Worm (Caenorhabditis elegans): ENCODE results near the gene gldi-1.

Gene gldi-1

ce11 chrII:484328-484916, at the start of gene gldi-1, which contains the start of gene prp-21:
Gene gldi-1 (minus strand): TSS chrII:484378.
Gene prp-21 (plus strand): TSS chrII:484866.
- no peak for TF ChIP-seq mdl-1 (tag; optimal IDR thresholded peaks at IDR 0.05)
- peak in 1 of 2 experiments; percentile 71 for TF ChIP-seq hif-1 (tag; optimal IDR thresholded peaks at IDR 0.05)
- peak; percentile 9 for TF ChIP-seq unc-130 (GFP tag; optimal IDR thresholded peaks at IDR 0.05)
- no peak for TF ChIP-seq mxl-2 (GFP tag; conservative IDR thresholded peaks at IDR 0.05)
- no peak for TF ChIP-seq Y48G9A.11 (GFP tag; IDR thresholded peaks at IDR 0.05)
- TF ChIP-seq lin-38 (GFP tag; IDR thresholded peaks at IDR 0.05), result peak; percentile 60
- TF ChIP-seq ces-1 (GFP tag; optimal IDR thresholded peaks at IDR 0.05), result peak; percentile 22
- no peak for TF ChIP-seq tra-1 (GFP tag; IDR thresholded peaks at IDR 0.05)
- peak; percentile 21 for TF ChIP-seq mep-1 (tag; optimal IDR thresholded peaks at IDR 0.05)
- peak; percentile 46 for TF ChIP-seq dpl-1 (GFP tag; optimal IDR thresholded peaks at IDR 0.05)
- no peak for TF ChIP-seq nhr-28 (tag; optimal IDR thresholded peaks at IDR 0.05)
- peak in 1 of 2 experiments; percentile 44 for TF ChIP-seq lsy-2 (tag; optimal IDR thresholded peaks at IDR 0.05)

- TF ChIP-seq nhr-10 (tag; optimal IDR thresholded peaks at IDR 0.05) (no peak), aha-1 (tag) (peak; percentile 25)
Observed at ce11 chrII:526375-526774, 42.2 kb upstream of the gldi-1 start, which contains the start of gene lgc-34. Gene lgc-34 (plus strand): TSS chrII:526574.

- TF ChIP-seq ceh-44 (GFP tag; IDR thresholded peaks at IDR 0.05) (no peak), gei-8 (GFP tag; optimal IDR thresholded peaks at IDR 0.05) (no peak), Y5F2A.4 (GFP tag; optimal IDR thresholded peaks at IDR 0.05) (no peak), hif-1 (tag; optimal IDR thresholded peaks at IDR 0.05) (no peak), sdz-12 (GFP tag; optimal IDR thresholded peaks at IDR 0.05) (no peak), skn-1 (tag; optimal IDR thresholded peaks at IDR 0.05) (no peak), F26F4.8 (GFP tag; conservative IDR thresholded peaks at IDR 0.05) (no peak), egl-43 (GFP tag; IDR thresholded peaks at IDR 0.05) (no peak), nhr-48 (tag; optimal IDR thresholded peaks at IDR 0.05) (no peak), lin-29 (GFP tag; IDR thresholded peaks at IDR 0.05) (no peak), nhr-76 (tag; optimal IDR thresholded peaks at IDR 0.05) (no peak), jun-1 (tag; optimal IDR thresholded peaks at IDR 0.05) (no peak), F49E8.2 (tag; optimal IDR thresholded peaks at IDR 0.05; ENCODE audit: borderline replicate concordance) (no peak), set-16 (GFP tag; IDR thresholded peaks at IDR 0.05) (no peak)
Observed at ce11 chrII:522302-522701, 38.1 kb upstream of the gldi-1 start, which contains the start of gene slc-36.2. Gene slc-36.2 (plus strand): TSS chrII:522602.

DNA sequence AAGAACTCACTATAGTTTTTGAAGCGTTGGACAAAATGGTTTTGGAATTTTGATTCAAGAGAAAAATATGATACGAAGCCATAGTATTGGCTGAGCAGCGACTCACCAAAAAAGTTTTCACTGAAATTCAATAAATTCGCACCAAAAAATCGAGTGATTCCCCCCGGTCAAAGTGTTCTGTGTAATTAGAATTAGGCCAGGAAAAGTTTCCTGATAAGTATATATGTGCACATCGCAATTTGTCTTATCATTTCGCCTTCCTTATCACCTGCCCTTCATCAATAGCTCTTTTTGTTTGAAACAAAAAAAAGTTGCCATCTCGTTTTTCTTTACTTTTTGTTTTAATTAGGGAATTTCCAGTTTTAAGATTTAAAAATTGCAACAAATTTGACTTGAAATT, 37.5 kb upstream of the gldi-1 start:
- TF ChIP-seq nhr-237 (tag; optimal IDR thresholded peaks at IDR 0.05), result no peak
- no peak for TF ChIP-seq hlh-11 (tag; optimal IDR thresholded peaks at IDR 0.05)
- peak; percentile 76 for TF ChIP-seq pqm-1 (tag; optimal IDR thresholded peaks at IDR 0.05)
- peak; percentile 13 for TF ChIP-seq dve-1 (tag; optimal IDR thresholded peaks at IDR 0.05; ENCODE audit: insufficient read depth)

- TF ChIP-seq unc-62 (GFP tag; optimal IDR thresholded peaks at IDR 0.05 in 1 of 2) (peak in 1 of 2 experiments; percentile 5), unc-62 (tag; optimal IDR thresholded peaks at IDR 0.05) (no peak), snpc-1.2 (GFP tag; IDR thresholded peaks at IDR 0.05) (no peak)
Observed at ce11 chrII:515765-516164, 31.6 kb upstream of the gldi-1 start, which contains the start of gene mab-9. Gene mab-9 (plus strand): TSS chrII:516024.
